Fruit fly (Drosophila melanogaster): Measurements from ENCODE around the gene eco.

- no peak for TF ChIP-seq insv (optimal IDR thresholded peaks at IDR 0.05)
- TF ChIP-seq ttk (optimal IDR thresholded peaks at IDR 0.05), result no peak
Observed at dm6 chr3L:7344965-7345427, 5.9 kb upstream of the eco start, which contains the start of gene Cln7.

Data from Kc167 (cell line).